Fruit fly (Drosophila melanogaster): ENCODE data around the gene Smr.
A peak's percentile ranks its signal among the peaks of the same experiment; 100 is the strongest.

The Smr gene

DNA sequence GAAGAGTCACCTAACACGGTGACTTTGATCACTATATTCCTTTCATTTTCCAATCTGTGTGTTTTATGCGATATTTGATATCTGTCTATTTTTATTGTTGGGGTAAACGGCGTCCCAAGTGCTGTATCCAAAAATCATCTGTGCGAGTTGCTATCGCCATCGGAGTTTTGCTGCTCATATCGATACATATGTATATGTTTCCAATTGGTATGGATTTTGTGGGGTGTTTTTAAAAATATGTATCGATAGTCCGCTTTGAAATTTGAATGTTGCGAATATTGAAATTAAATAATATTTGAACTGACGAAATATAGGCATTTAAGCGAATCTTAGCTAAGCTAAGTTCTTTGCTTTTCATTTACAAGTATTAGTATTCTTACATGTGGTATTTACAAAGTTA is 21.0 kb upstream of the Smr start, which contains the start of gene pira (continued):
- TF ChIP-seq CG13296 (GFP tag; optimal IDR thresholded peaks at IDR 0.05) (no peak), CG15479 (GFP tag; optimal IDR thresholded peaks at IDR 0.05) (no peak), MBD-R2 (GFP tag; IDR thresholded peaks at IDR 0.05) (peak; percentile 31; the same call in 1 of the 2 replicates), CG10274 (GFP tag; optimal IDR thresholded peaks at IDR 0.05) (no peak), Dek (tag; optimal IDR thresholded peaks at IDR 0.05) (no peak), CG1602 (GFP tag; optimal IDR thresholded peaks at IDR 0.05) (no peak), CG10431 (GFP tag; optimal IDR thresholded peaks at IDR 0.05) (no peak), CG2116 (GFP tag; optimal IDR thresholded peaks at IDR 0.05) (peak; percentile 79), CG4404 (GFP tag; IDR thresholded peaks at IDR 0.05) (no peak), Dfd (GFP tag; optimal IDR thresholded peaks at IDR 0.05) (no peak), CG31224 (GFP tag; IDR thresholded peaks at IDR 0.05) (no peak), B-H1 (GFP tag; IDR thresholded peaks at IDR 0.05) (no peak), E2f2 (GFP tag; IDR thresholded peaks at IDR 0.05) (peak; percentile 74), Dref (GFP tag; IDR thresholded peaks at IDR 0.05) (peak; percentile 78), cwo (GFP tag; optimal IDR thresholded peaks at IDR 0.05) (no peak), Drgx (GFP tag; IDR thresholded peaks at IDR 0.05) (no peak), Vsx1 (GFP tag; optimal IDR thresholded peaks at IDR 0.05) (no peak), Dip2 (GFP tag; IDR thresholded peaks at IDR 0.05) (no peak), CG6813 (GFP tag; optimal IDR thresholded peaks at IDR 0.05) (no peak), NfI (GFP tag; optimal IDR thresholded peaks at IDR 0.05) (no peak), CG11085 (GFP tag; IDR thresholded peaks at IDR 0.05) (no peak), CG6683 (GFP tag; optimal IDR thresholded peaks at IDR 0.05) (no peak), crol (GFP tag; IDR thresholded peaks at IDR 0.05) (no peak), CG2199 (GFP tag; IDR thresholded peaks at IDR 0.05) (no peak), zen (tag; optimal IDR thresholded peaks at IDR 0.05) (no peak), CG2712 (tag; optimal IDR thresholded peaks at IDR 0.05) (no peak), CG42726 (GFP tag; IDR thresholded peaks at IDR 0.05; ENCODE audit: partially characterized antibody) (peak; percentile 9; the same call in 1 of the 2 replicates), Hmx (GFP tag; optimal IDR thresholded peaks at IDR 0.05) (no peak), ERR (GFP tag; optimal IDR thresholded peaks at IDR 0.05) (no peak), vvl (GFP tag; IDR thresholded peaks at IDR 0.05) (no peak), CG3838 (GFP tag; optimal IDR thresholded peaks at IDR 0.05) (no peak), CG5953 (GFP tag; IDR thresholded peaks at IDR 0.05) (no peak), h (optimal IDR thresholded peaks at IDR 0.05) (no peak), CG12744 (GFP tag; optimal IDR thresholded peaks at IDR 0.05) (no peak), ftz-f1 (GFP tag; optimal IDR thresholded peaks at IDR 0.05) (no peak), CG4282 (GFP tag; optimal IDR thresholded peaks at IDR 0.05) (no peak), Xrp1 (GFP tag; IDR thresholded peaks at IDR 0.05) (no peak), CG9932 (GFP tag; IDR thresholded peaks at IDR 0.05) (no peak), fu2 (GFP tag; optimal IDR thresholded peaks at IDR 0.05) (no peak), CG12942 (GFP tag; optimal IDR thresholded peaks at IDR 0.05) (no peak), H2.0 (GFP tag; IDR thresholded peaks at IDR 0.05) (no peak), Chrac-16 (GFP tag; optimal IDR thresholded peaks at IDR 0.05) (no peak), Scr (GFP tag; IDR thresholded peaks at IDR 0.05; ENCODE audit: partially characterized antibody) (peak; percentile 78), trh (GFP tag; optimal IDR thresholded peaks at IDR 0.05) (no peak), slou (GFP tag; optimal IDR thresholded peaks at IDR 0.05) (no peak), Bdp1 (GFP tag; optimal IDR thresholded peaks at IDR 0.05) (no peak), hb (GFP tag; IDR thresholded peaks at IDR 0.05; ENCODE audit: partially characterized antibody) (peak; percentile 73), CG2875 (GFP tag; optimal IDR thresholded peaks at IDR 0.05) (no peak), insv (GFP tag; optimal IDR thresholded peaks at IDR 0.05) (peak in 1 of 2 experiments; percentile 44), lab (GFP tag; optimal IDR thresholded peaks at IDR 0.05) (no peak), sna (GFP tag; IDR thresholded peaks at IDR 0.05; ENCODE audit: partially characterized antibody) (peak; percentile 55), Jarid2 (GFP tag; optimal IDR thresholded peaks at IDR 0.05) (no peak)
